Worm (Caenorhabditis elegans): Measurements from ENCODE around the gene irld-28.
"Not testable (repeated sequence)": the region's sequence is repeated elsewhere in the genome, so short reads cannot be mapped to it uniquely, and the experiment has no call there.

ce11 chrV:2322466-2322865 is 13.6 kb downstream of the irld-28 start, which contains the start of gene pud-1.2:
- not testable (repeated sequence) for TF ChIP-seq K02D7.2, ceh-30, Y22D7AL.16 (tag; optimal IDR thresholded peaks at IDR 0.05)
